Fruit fly (Drosophila melanogaster) whole organism, adult: ENCODE measurements around the gene CG11563.
A peak's percentile ranks its signal among the peaks of the same experiment; 100 is the strongest.

Experiments
- CG33017 ChIP-seq: fragments of 200-800 bp; sonication (Bioruptor generic); optimal IDR thresholded peaks from 2 replicates; lab custom pipeline; 2018; ENCODE audit warnings: missing biosample characterization, mild to moderate bottlenecking, missing genetic modification characterization, moderate library complexity
- CG5204 ChIP-seq: fragments of 200-800 bp; sonication (Bioruptor generic); optimal IDR thresholded peaks from 2 replicates; lab custom pipeline; 2016; ENCODE audit warnings: missing biosample characterization, missing genetic modification characterization
- CG7045 ChIP-seq: fragments of 200-800 bp; sonication (Bioruptor generic); optimal IDR thresholded peaks from 2 replicates; lab custom pipeline; 2017; ENCODE audit warnings: missing biosample characterization, mild to moderate bottlenecking, missing genetic modification characterization
- CG7101 ChIP-seq: fragments of 200-800 bp; sonication (Bioruptor generic); optimal IDR thresholded peaks from 2 replicates; lab custom pipeline; 2018; ENCODE audit warnings: missing biosample characterization, mild to moderate bottlenecking, missing genetic modification characterization, moderate library complexity
- Crg-1 ChIP-seq: fragments of 200-800 bp; sonication (Bioruptor generic); optimal IDR thresholded peaks from 2 replicates; lab custom pipeline; 2016; ENCODE audit warnings: missing biosample characterization, missing genetic modification characterization
- Hr96 ChIP-seq: fragments of 200-800 bp; sonication (Bioruptor generic); optimal IDR thresholded peaks from 2 replicates; lab custom pipeline; 2016; ENCODE audit warnings: missing biosample characterization, missing genetic modification characterization
- Mnt ChIP-seq: fragments of 200-800 bp; sonication (Bioruptor generic); optimal IDR thresholded peaks from 2 replicates; lab custom pipeline; 2016; ENCODE audit warnings: missing biosample characterization, mild to moderate bottlenecking, missing genetic modification characterization
- cic ChIP-seq: fragments of 200-800 bp; sonication (Bioruptor generic); optimal IDR thresholded peaks from 2 replicates; lab custom pipeline; 2017; ENCODE audit warnings: missing biosample characterization, mild to moderate bottlenecking, missing genetic modification characterization, moderate library complexity
- kay ChIP-seq: fragments of 200-800 bp; sonication (Bioruptor generic); peaks from one replicate; lab custom pipeline; 2016; ENCODE audit warnings: missing biosample characterization, missing genetic modification characterization, borderline replicate concordance
- ovo ChIP-seq: fragments of 200-800 bp; sonication (Bioruptor generic); optimal IDR thresholded peaks from 2 replicates; lab custom pipeline; 2016; ENCODE audit warnings: missing biosample characterization, missing genetic modification characterization
- toe ChIP-seq: fragments of 200-800 bp; sonication (Bioruptor generic); optimal IDR thresholded peaks from 2 replicates; lab custom pipeline; 2016; ENCODE audit warnings: missing biosample characterization, missing genetic modification characterization

DNA sequence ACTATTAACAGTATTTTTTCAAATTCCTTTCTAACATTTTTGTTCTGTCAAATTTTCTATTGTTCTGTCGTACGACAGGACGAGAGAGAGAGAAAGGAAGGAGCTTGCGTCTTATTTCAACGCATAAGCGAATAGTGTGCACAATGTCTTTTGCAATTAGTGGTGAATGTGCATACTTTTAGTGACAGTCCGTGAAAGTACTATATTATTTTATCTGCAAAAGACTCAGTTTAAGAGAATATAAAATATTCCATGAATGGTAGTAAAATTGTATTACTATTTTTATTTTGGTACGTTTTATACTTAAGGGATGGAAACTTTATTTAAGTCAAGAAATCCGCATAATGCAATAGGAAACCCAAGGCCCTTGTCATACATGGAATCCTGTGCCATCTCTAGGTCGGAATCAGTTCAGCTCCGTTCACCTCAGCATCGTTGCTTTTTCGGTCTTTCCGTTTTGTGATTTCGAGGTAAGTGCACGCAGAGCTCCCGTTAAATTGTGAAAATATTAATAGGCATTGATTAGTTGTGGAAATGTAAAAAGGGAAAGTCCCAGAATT lies 1.3 kb downstream of the CG11563 start, which contains the start of gene eEF1alpha2:
- TF ChIP-seq CG7101 (tag; lab: Kevin White, UChicago), result no peak
- no peak for TF ChIP-seq Crg-1 (GFP tag; lab: Kevin White, UChicago)
- TF ChIP-seq cic, result no peak
- TF ChIP-seq CG5204 (GFP tag; lab: Kevin White, UChicago), result no peak
- TF ChIP-seq toe, result peak; percentile 44
- TF ChIP-seq CG33017, result no peak
- peak; percentile 61 for TF ChIP-seq kay (GFP tag; lab: Kevin White, UChicago)
- peak; percentile 18 for TF ChIP-seq Mnt (GFP tag; lab: Kevin White, UChicago)
- TF ChIP-seq CG7045 (GFP tag; lab: Kevin White, UChicago), result no peak
- no peak for TF ChIP-seq ovo
- TF ChIP-seq Hr96 (GFP tag; lab: Kevin White, UChicago), result no peak
